ENCODE assay signal across 1 fruit fly cellular context in genomic region chrX:8900094-8900493, dm6.
A peak's percentile ranks its signal among the peaks of the same experiment; 100 is the strongest.
TF ChIP-seq lines count a peak whose summit lies in the region.

Gene Uros1, minus strand, starts transcription at chrX:8900264.

TF ChIP-seq in whole organism, embryonic, 481 proteins besides CTCF, POLR2A, EP300 and RAD21 (continued from another document and continues in another):
- TF ChIP-seq CG16779 (GFP tag; IDR thresholded peaks at IDR 0.05; lab: Robert Waterston, UW) (no peak), stwl (tag; optimal IDR thresholded peaks at IDR 0.05; lab: Kevin White, UChicago) (peak; percentile 43), CG18262 (tag; optimal IDR thresholded peaks at IDR 0.05; lab: Kevin White, UChicago) (no peak), B-H1 (GFP tag; IDR thresholded peaks at IDR 0.05; lab: Robert Waterston, UW) (peak; percentile 38; the same call in 1 of the 3 replicates), pita (GFP tag; optimal IDR thresholded peaks at IDR 0.05; lab: Kevin White, UChicago) (no peak), sqz (GFP tag; optimal IDR thresholded peaks at IDR 0.05; lab: Kevin White, UChicago) (no peak), Gsc (GFP tag; IDR thresholded peaks at IDR 0.05; lab: Robert Waterston, UW) (no peak), CG3726 (GFP tag; IDR thresholded peaks at IDR 0.05; lab: Robert Waterston, UW) (0 out of 3 replicates have a peak, but pooled peaks have one; percentile 41), shn (GFP tag; optimal IDR thresholded peaks at IDR 0.05; lab: Kevin White, UChicago) (no peak), Jarid2 (GFP tag; optimal IDR thresholded peaks at IDR 0.05; lab: Kevin White, UChicago) (no peak), mld (GFP tag; IDR thresholded peaks at IDR 0.05; lab: Robert Waterston, UW; ENCODE audit: partially characterized antibody) (no peak), h (optimal IDR thresholded peaks at IDR 0.05; lab: Kevin White, UChicago) (no peak), CG13296 (GFP tag; optimal IDR thresholded peaks at IDR 0.05; lab: Kevin White, UChicago) (no peak), zen2 (GFP tag; IDR thresholded peaks at IDR 0.05; lab: Robert Waterston, UW; ENCODE audit: partially characterized antibody) (no peak), Hr39 (optimal IDR thresholded peaks at IDR 0.05; lab: Kevin White, UChicago) (no peak), z (GFP tag; IDR thresholded peaks at IDR 0.05; lab: Robert Waterston, UW) (no peak), HLH54F (GFP tag; optimal IDR thresholded peaks at IDR 0.05; lab: Kevin White, UChicago) (peak; percentile 27), mirr (GFP tag; optimal IDR thresholded peaks at IDR 0.05; lab: Kevin White, UChicago) (no peak), lilli (GFP tag; optimal IDR thresholded peaks at IDR 0.05; lab: Kevin White, UChicago) (peak; percentile 60), CG12236 (GFP tag; optimal IDR thresholded peaks at IDR 0.05; lab: Kevin White, UChicago) (no peak), CG9797 (GFP tag; optimal IDR thresholded peaks at IDR 0.05; lab: Kevin White, UChicago) (peak; percentile 3), sug (tag; optimal IDR thresholded peaks at IDR 0.05; lab: Kevin White, UChicago) (peak; percentile 14), dm (GFP tag; optimal IDR thresholded peaks at IDR 0.05; lab: Kevin White, UChicago) (no peak), CG8944 (GFP tag; optimal IDR thresholded peaks at IDR 0.05; lab: Kevin White, UChicago) (no peak), Dbx (GFP tag; IDR thresholded peaks at IDR 0.05; lab: Robert Waterston, UW) (0 out of 3 replicates have a peak, but pooled peaks have one; percentile 23), knrl (GFP tag; IDR thresholded peaks at IDR 0.05; lab: Robert Waterston, UW; ENCODE audit: partially characterized antibody) (no peak), amos (GFP tag; IDR thresholded peaks at IDR 0.05; lab: Robert Waterston, UW; ENCODE audit: partially characterized antibody) (no peak), Atf6 (GFP tag; IDR thresholded peaks at IDR 0.05; lab: Robert Waterston, UW) (no peak), hbn (GFP tag; IDR thresholded peaks at IDR 0.05; lab: Robert Waterston, UW; ENCODE audit: partially characterized antibody) (peak; percentile 38; the same call in 1 of the 2 replicates), Hmr (GFP tag; optimal IDR thresholded peaks at IDR 0.05; lab: Kevin White, UChicago) (no peak), CrebB (tag; optimal IDR thresholded peaks at IDR 0.05; lab: Kevin White, UChicago) (no peak), slbo (GFP tag; IDR thresholded peaks at IDR 0.05; lab: Robert Waterston, UW) (peak; percentile 57; the same call in 1 of the 2 replicates), CG10267 (tag; optimal IDR thresholded peaks at IDR 0.05; lab: Kevin White, UChicago) (peak; percentile 14), zfh2 (GFP tag; optimal IDR thresholded peaks at IDR 0.05; lab: Kevin White, UChicago) (peak; percentile 23), maf-S (GFP tag; optimal IDR thresholded peaks at IDR 0.05; lab: Kevin White, UChicago) (no peak), lab (GFP tag; optimal IDR thresholded peaks at IDR 0.05; lab: Kevin White, UChicago) (peak; percentile 4), pan (optimal IDR thresholded peaks at IDR 0.05; lab: Kevin White, UChicago) (no peak), pan (GFP tag; optimal IDR thresholded peaks at IDR 0.05 in 1 of 2, IDR thresholded peaks at IDR 0.05 in 1 of 2) (peak in 1 of 2 experiments; percentile 74), CG3065 (GFP tag; optimal IDR thresholded peaks at IDR 0.05; lab: Kevin White, UChicago) (no peak), CG17359 (tag; optimal IDR thresholded peaks at IDR 0.05; lab: Kevin White, UChicago) (peak; percentile 5), CG1792 (GFP tag; optimal IDR thresholded peaks at IDR 0.05; lab: Kevin White, UChicago) (no peak), CG17385 (GFP tag; optimal IDR thresholded peaks at IDR 0.05; lab: Kevin White, UChicago) (no peak), CG15601 (tag; optimal IDR thresholded peaks at IDR 0.05; lab: Kevin White, UChicago) (no peak), Dp (GFP tag; optimal IDR thresholded peaks at IDR 0.05; lab: Kevin White, UChicago) (peak; percentile 60), Fer1 (GFP tag; optimal IDR thresholded peaks at IDR 0.05; lab: Kevin White, UChicago) (no peak), CG4854 (GFP tag; optimal IDR thresholded peaks at IDR 0.05; lab: Kevin White, UChicago) (no peak), CG13123 (GFP tag; optimal IDR thresholded peaks at IDR 0.05; lab: Kevin White, UChicago) (no peak), crc (GFP tag; optimal IDR thresholded peaks at IDR 0.05; lab: Kevin White, UChicago) (no peak), CG17328 (GFP tag; IDR thresholded peaks at IDR 0.05; lab: Robert Waterston, UW) (0 out of 2 replicates have a peak, but pooled peaks have one; percentile 17), CG1603 (tag; optimal IDR thresholded peaks at IDR 0.05; lab: Kevin White, UChicago) (no peak), Deaf1 (tag; optimal IDR thresholded peaks at IDR 0.05; lab: Kevin White, UChicago) (no peak), Abd-B (GFP tag; optimal IDR thresholded peaks at IDR 0.05; lab: Kevin White, UChicago) (no peak), tna (GFP tag; IDR thresholded peaks at IDR 0.05; lab: Robert Waterston, UW; ENCODE audit: partially characterized antibody) (no peak), vnd (GFP tag; IDR thresholded peaks at IDR 0.05; lab: Robert Waterston, UW; ENCODE audit: partially characterized antibody) (no peak), Mrtf (GFP tag; IDR thresholded peaks at IDR 0.05; lab: Robert Waterston, UW) (no peak), CG1233 (GFP tag; optimal IDR thresholded peaks at IDR 0.05; lab: Kevin White, UChicago) (no peak), pum (GFP tag; optimal IDR thresholded peaks at IDR 0.05; lab: Kevin White, UChicago) (no peak), tin (GFP tag; optimal IDR thresholded peaks at IDR 0.05; lab: Kevin White, UChicago) (no peak), CG3407 (GFP tag; optimal IDR thresholded peaks at IDR 0.05; lab: Kevin White, UChicago) (no peak), twi (tag; optimal IDR thresholded peaks at IDR 0.05; lab: Kevin White, UChicago) (no peak), sna (GFP tag; IDR thresholded peaks at IDR 0.05; lab: Robert Waterston, UW; ENCODE audit: partially characterized antibody) (no peak), CG7786 (GFP tag; optimal IDR thresholded peaks at IDR 0.05; lab: Kevin White, UChicago) (no peak), Neu2 (GFP tag; optimal IDR thresholded peaks at IDR 0.05; lab: Kevin White, UChicago; ENCODE audit: borderline replicate concordance) (no peak), Dad (GFP tag; optimal IDR thresholded peaks at IDR 0.05; lab: Kevin White, UChicago) (no peak), grn (GFP tag; optimal IDR thresholded peaks at IDR 0.05; lab: Kevin White, UChicago) (no peak), Spps (tag; optimal IDR thresholded peaks at IDR 0.05; lab: Kevin White, UChicago) (no peak), ab (GFP tag; optimal IDR thresholded peaks at IDR 0.05; lab: Kevin White, UChicago) (no peak), CG8924 (tag; optimal IDR thresholded peaks at IDR 0.05; lab: Kevin White, UChicago) (no peak), Hr3 (GFP tag; optimal IDR thresholded peaks at IDR 0.05; lab: Kevin White, UChicago) (no peak), CG11560 (tag; IDR thresholded peaks at IDR 0.05; lab: Robert Waterston, UW) (no peak), E2f1 (GFP tag; IDR thresholded peaks at IDR 0.05; lab: Robert Waterston, UW) (peak; percentile 40; the same call in 1 of the 2 replicates), Xrp1 (GFP tag; IDR thresholded peaks at IDR 0.05; lab: Robert Waterston, UW) (peak; percentile 70), pzg (GFP tag; optimal IDR thresholded peaks at IDR 0.05; lab: Kevin White, UChicago) (peak; percentile 37), crp (GFP tag; optimal IDR thresholded peaks at IDR 0.05; lab: Kevin White, UChicago) (peak; percentile 66 to 93), Xbp1 (GFP tag; optimal IDR thresholded peaks at IDR 0.05; lab: Kevin White, UChicago) (peak; percentile 36), ase (GFP tag; IDR thresholded peaks at IDR 0.05; lab: Robert Waterston, UW) (0 out of 3 replicates have a peak, but pooled peaks have one; percentile 37), CoRest (tag; optimal IDR thresholded peaks at IDR 0.05; lab: Kevin White, UChicago) (peak; percentile 48), CG10321 (GFP tag; IDR thresholded peaks at IDR 0.05; lab: Robert Waterston, UW) (0 out of 2 replicates have a peak, but pooled peaks have one; percentile 11), CG10959 (GFP tag; IDR thresholded peaks at IDR 0.05; lab: Robert Waterston, UW) (no peak), chinmo (GFP tag; IDR thresholded peaks at IDR 0.05; lab: Robert Waterston, UW; ENCODE audit: partially characterized antibody) (no peak), pfk (GFP tag; optimal IDR thresholded peaks at IDR 0.05; lab: Kevin White, UChicago) (no peak), CG30020 (tag; optimal IDR thresholded peaks at IDR 0.05; lab: Kevin White, UChicago) (no peak), Awh (GFP tag; IDR thresholded peaks at IDR 0.05; lab: Robert Waterston, UW) (no peak), CG8359 (GFP tag; optimal IDR thresholded peaks at IDR 0.05; lab: Kevin White, UChicago; ENCODE audit: borderline replicate concordance) (no peak), dati (GFP tag; IDR thresholded peaks at IDR 0.05; lab: Robert Waterston, UW) (no peak), MTF-1 (GFP tag; optimal IDR thresholded peaks at IDR 0.05; lab: Kevin White, UChicago; ENCODE audit: borderline replicate concordance) (no peak), E2f2 (GFP tag; IDR thresholded peaks at IDR 0.05; lab: Robert Waterston, UW) (peak; percentile 74), hkb (optimal IDR thresholded peaks at IDR 0.05; lab: Kevin White, UChicago) (no peak), hkb (GFP tag; IDR thresholded peaks at IDR 0.05; lab: Robert Waterston, UW) (peak; percentile 47; the same call in 1 of the 2 replicates), CG7372 (GFP tag; IDR thresholded peaks at IDR 0.05; lab: Robert Waterston, UW) (no peak), phol (tag; optimal IDR thresholded peaks at IDR 0.05; lab: Kevin White, UChicago) (peak; percentile 29), Side (GFP tag; optimal IDR thresholded peaks at IDR 0.05; lab: Kevin White, UChicago) (no peak), CG12942 (GFP tag; optimal IDR thresholded peaks at IDR 0.05; lab: Kevin White, UChicago) (no peak), HLHmδ (GFP tag; optimal IDR thresholded peaks at IDR 0.05; lab: Kevin White, UChicago) (no peak), danr (GFP tag; IDR thresholded peaks at IDR 0.05; lab: Robert Waterston, UW) (no peak), cg (GFP tag; optimal IDR thresholded peaks at IDR 0.05; lab: Kevin White, UChicago) (no peak), H2.0 (GFP tag; IDR thresholded peaks at IDR 0.05; lab: Robert Waterston, UW) (no peak), CG11696 (GFP tag; IDR thresholded peaks at IDR 0.05; lab: Robert Waterston, UW) (0 out of 2 replicates have a peak, but pooled peaks have one; percentile 41), Ada2b (GFP tag; IDR thresholded peaks at IDR 0.05; lab: Robert Waterston, UW) (no peak), CG15011 (GFP tag; optimal IDR thresholded peaks at IDR 0.05; lab: Kevin White, UChicago) (no peak), Aef1 (GFP tag; IDR thresholded peaks at IDR 0.05; lab: Robert Waterston, UW) (peak; percentile 17; the same call in 1 of the 3 replicates), HmgD (GFP tag; optimal IDR thresholded peaks at IDR 0.05; lab: Kevin White, UChicago) (no peak), bab2 (GFP tag; optimal IDR thresholded peaks at IDR 0.05; lab: Kevin White, UChicago) (peak; percentile 17), CG15696 (tag; optimal IDR thresholded peaks at IDR 0.05; lab: Kevin White, UChicago) (no peak), sim (GFP tag; IDR thresholded peaks at IDR 0.05; lab: Robert Waterston, UW) (no peak), CG8388 (GFP tag; optimal IDR thresholded peaks at IDR 0.05; lab: Kevin White, UChicago) (peak; percentile 14), TFAM (GFP tag; optimal IDR thresholded peaks at IDR 0.05; lab: Kevin White, UChicago) (no peak), ac (GFP tag; optimal IDR thresholded peaks at IDR 0.05; lab: Kevin White, UChicago) (no peak), YL-1 (GFP tag; optimal IDR thresholded peaks at IDR 0.05; lab: Kevin White, UChicago) (no peak), Ptx1 (GFP tag; IDR thresholded peaks at IDR 0.05; lab: Robert Waterston, UW) (peak; percentile 71), D19B (GFP tag; optimal IDR thresholded peaks at IDR 0.05; lab: Kevin White, UChicago) (no peak), Bteb2 (GFP tag; optimal IDR thresholded peaks at IDR 0.05; lab: Kevin White, UChicago) (no peak), fd3F (GFP tag; optimal IDR thresholded peaks at IDR 0.05; lab: Kevin White, UChicago) (no peak), CG2129 (GFP tag; IDR thresholded peaks at IDR 0.05; lab: Robert Waterston, UW; ENCODE audit: partially characterized antibody) (no peak), Nf-YA (GFP tag; IDR thresholded peaks at IDR 0.05; lab: Robert Waterston, UW) (no peak), Sin3A (optimal IDR thresholded peaks at IDR 0.05; lab: Kevin White, UChicago) (no peak), nom (GFP tag; optimal IDR thresholded peaks at IDR 0.05; lab: Kevin White, UChicago) (no peak), CG33213 (GFP tag; optimal IDR thresholded peaks at IDR 0.05; lab: Kevin White, UChicago) (no peak), toy (GFP tag; IDR thresholded peaks at IDR 0.05; lab: Robert Waterston, UW) (0 out of 2 replicates have a peak, but pooled peaks have one; percentile 20), nerfin-2 (GFP tag; IDR thresholded peaks at IDR 0.05; lab: Robert Waterston, UW; ENCODE audit: partially characterized antibody) (no peak), Mes4 (GFP tag; optimal IDR thresholded peaks at IDR 0.05; lab: Kevin White, UChicago) (no peak), Doc3 (GFP tag; IDR thresholded peaks at IDR 0.05; lab: Robert Waterston, UW; ENCODE audit: partially characterized antibody) (0 out of 3 replicates have a peak, but pooled peaks have one; percentile 26), NK7.1 (GFP tag; optimal IDR thresholded peaks at IDR 0.05; lab: Kevin White, UChicago) (no peak), NfI (GFP tag; optimal IDR thresholded peaks at IDR 0.05; lab: Kevin White, UChicago) (peak; percentile 4), Asciz (GFP tag; optimal IDR thresholded peaks at IDR 0.05; lab: Kevin White, UChicago) (peak; percentile 0), Sry-β (GFP tag; optimal IDR thresholded peaks at IDR 0.05; lab: Kevin White, UChicago) (no peak), CG12104 (GFP tag; optimal IDR thresholded peaks at IDR 0.05; lab: Kevin White, UChicago) (no peak), bcd (GFP tag; optimal IDR thresholded peaks at IDR 0.05; lab: Kevin White, UChicago) (no peak), CG15514 (GFP tag; optimal IDR thresholded peaks at IDR 0.05; lab: Kevin White, UChicago) (peak; percentile 35), jumu (GFP tag; optimal IDR thresholded peaks at IDR 0.05; lab: Kevin White, UChicago) (no peak), CG17912 (GFP tag; optimal IDR thresholded peaks at IDR 0.05; lab: Kevin White, UChicago) (no peak), ken (GFP tag; IDR thresholded peaks at IDR 0.05; lab: Robert Waterston, UW) (peak; percentile 48; the same call in 1 of the 3 replicates)
